Fruit fly (Drosophila melanogaster): ENCODE results near the gene Cox10.

- TF ChIP-seq jim (GFP tag; optimal IDR thresholded peaks at IDR 0.05) (no peak), psq (GFP tag; optimal IDR thresholded peaks at IDR 0.05) (no peak), N (GFP tag; optimal IDR thresholded peaks at IDR 0.05) (peak; percentile 33), sage (GFP tag; optimal IDR thresholded peaks at IDR 0.05) (no peak), br (GFP tag; optimal IDR thresholded peaks at IDR 0.05) (no peak), lola (GFP tag; optimal IDR thresholded peaks at IDR 0.05) (no peak)
Measured at dm6 chr2L:10298306-10298705, 33.0 kb upstream of the Cox10 start.
